Fruit fly (Drosophila melanogaster) whole organism, adult: Measurements from ENCODE around the gene CG33630.

Source experiments
- CG11617 ChIP-seq: fragments of 200-800 bp; sonication (Bioruptor generic); optimal IDR thresholded peaks from 2 replicates; lab custom pipeline; 2017; ENCODE audit warnings: mild to moderate bottlenecking, missing biosample characterization, missing genetic modification reagents, missing genetic modification characterization
- CG12768 ChIP-seq: fragments of 200-800 bp; sonication (Bioruptor generic); optimal IDR thresholded peaks from 2 replicates; lab custom pipeline; 2017; ENCODE audit warnings: missing biosample characterization, missing genetic modification characterization, mild to moderate bottlenecking, moderate library complexity, missing genetic modification reagents
- CG14711 ChIP-seq: fragments of 200-800 bp; sonication (Bioruptor generic); optimal IDR thresholded peaks from 2 replicates; lab custom pipeline; 2018; ENCODE audit warnings: missing biosample characterization, mild to moderate bottlenecking, missing genetic modification characterization, moderate library complexity
- CG1620 ChIP-seq: fragments of 200-800 bp; sonication (Bioruptor generic); optimal IDR thresholded peaks from 2 replicates; lab custom pipeline; 2016; ENCODE audit warnings: missing biosample characterization, missing genetic modification characterization
- CG33017 ChIP-seq: fragments of 200-800 bp; sonication (Bioruptor generic); optimal IDR thresholded peaks from 2 replicates; lab custom pipeline; 2018; ENCODE audit warnings: missing biosample characterization, mild to moderate bottlenecking, missing genetic modification characterization, moderate library complexity
- CG5204 ChIP-seq: fragments of 200-800 bp; sonication (Bioruptor generic); optimal IDR thresholded peaks from 2 replicates; lab custom pipeline; 2016; ENCODE audit warnings: missing biosample characterization, missing genetic modification characterization
- Crg-1 ChIP-seq: fragments of 200-800 bp; sonication (Bioruptor generic); optimal IDR thresholded peaks from 2 replicates; lab custom pipeline; 2016; ENCODE audit warnings: missing biosample characterization, missing genetic modification characterization
- Mnt ChIP-seq: fragments of 200-800 bp; sonication (Bioruptor generic); optimal IDR thresholded peaks from 2 replicates; lab custom pipeline; 2016; ENCODE audit warnings: missing biosample characterization, mild to moderate bottlenecking, missing genetic modification characterization
- cic ChIP-seq: fragments of 200-800 bp; sonication (Bioruptor generic); optimal IDR thresholded peaks from 2 replicates; lab custom pipeline; 2017; ENCODE audit warnings: missing biosample characterization, mild to moderate bottlenecking, missing genetic modification characterization, moderate library complexity
- cnc ChIP-seq, 2 experiments: fragments of >200 bp; optimal IDR thresholded peaks; 2 replicates each; lab custom pipeline; 2017
- kay ChIP-seq: fragments of 200-800 bp; sonication (Bioruptor generic); peaks from one replicate; lab custom pipeline; 2016; ENCODE audit warnings: missing biosample characterization, missing genetic modification characterization, borderline replicate concordance
- pad ChIP-seq: fragments of 200-800 bp; sonication (Bioruptor generic); optimal IDR thresholded peaks from 3 replicates; lab custom pipeline; 2017; ENCODE audit warnings: missing biosample characterization, missing genetic modification characterization, mild to moderate bottlenecking, moderate library complexity, missing genetic modification reagents
- toe ChIP-seq: fragments of 200-800 bp; sonication (Bioruptor generic); optimal IDR thresholded peaks from 2 replicates; lab custom pipeline; 2016; ENCODE audit warnings: missing biosample characterization, missing genetic modification characterization

DNA sequence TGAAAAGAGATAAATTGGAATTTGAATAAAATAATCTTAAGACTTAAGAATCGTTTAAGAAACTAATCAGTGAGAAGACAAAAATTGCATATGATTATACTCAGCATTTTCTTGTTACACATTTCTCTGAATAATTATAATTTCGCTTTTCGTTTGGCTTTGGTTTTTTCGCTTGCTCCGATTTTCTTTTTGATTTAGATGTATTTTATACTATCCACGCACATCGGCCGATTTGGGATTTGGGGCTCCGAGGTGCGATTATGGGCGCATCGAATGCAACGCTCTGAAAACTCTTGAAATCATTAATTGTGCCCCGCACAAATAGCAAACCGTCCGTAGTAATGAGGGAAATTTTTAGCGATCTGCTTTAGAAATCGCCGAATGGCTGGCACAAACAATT lies 29.1 kb downstream of the CG33630 start:
- TF ChIP-seq Crg-1: no peak
- no peak for TF ChIP-seq pad (GFP tag; lab: Kevin White, UChicago)
- no peak for TF ChIP-seq CG1620 (GFP tag; lab: Kevin White, UChicago)
- peak; percentile 95 for TF ChIP-seq kay
- no peak for TF ChIP-seq toe (GFP tag; lab: Kevin White, UChicago)
- no peak for TF ChIP-seq CG5204 (GFP tag; lab: Kevin White, UChicago)
- no peak for TF ChIP-seq CG14711 (tag; lab: Kevin White, UChicago)
- no peak for TF ChIP-seq cnc (optimal IDR thresholded peaks at IDR 0.05; lab: Kevin White, UChicago)
- TF ChIP-seq CG12768 (GFP tag; lab: Kevin White, UChicago): no peak
- no peak for TF ChIP-seq Mnt (GFP tag; lab: Kevin White, UChicago)
- TF ChIP-seq CG11617 (GFP tag; lab: Kevin White, UChicago): no peak
- TF ChIP-seq CG33017 (tag; lab: Kevin White, UChicago): no peak
- no peak for TF ChIP-seq cic (GFP tag; lab: Kevin White, UChicago)
